Fruit fly (Drosophila melanogaster) whole organism, embryonic: ENCODE results near the gene CG13471.

Experiments used
- ATbp ChIP-seq: fragments of 200-800 bp; sonication (Bioruptor generic); optimal IDR thresholded peaks from 2 replicates; lab custom pipeline; 2017; ENCODE audit warnings: missing biosample characterization, mild to moderate bottlenecking, missing genetic modification characterization, missing genetic modification reagents
- Bdp1 ChIP-seq: fragments of 200-800 bp; sonication (Bioruptor generic); optimal IDR thresholded peaks from 3 replicates; lab custom pipeline; 2016; ENCODE audit warnings: missing biosample characterization, missing genetic modification characterization
- CG10267 ChIP-seq: fragments of 200-800 bp; sonication (Bioruptor generic); optimal IDR thresholded peaks from 2 replicates; lab custom pipeline; 2018; ENCODE audit warnings: missing biosample characterization, mild to moderate bottlenecking, missing genetic modification characterization, moderate library complexity
- CG11247 ChIP-seq: fragments of 200-800 bp; sonication (Bioruptor generic); IDR thresholded peaks from 2 replicates; pipeline ENCODE4 v1.3.6; 2022; ENCODE audit warnings: missing biosample characterization, missing genetic modification characterization
- CG11695 ChIP-seq: fragments of 200-800 bp; sonication (Bioruptor generic); IDR thresholded peaks from 3 replicates; pipeline ENCODE4 v1.3.6; 2022; ENCODE audit warnings: missing biosample characterization, missing genetic modification characterization
- CG11723 ChIP-seq: fragments of 200-800 bp; sonication (Bioruptor generic); optimal IDR thresholded peaks from 2 replicates; lab custom pipeline; 2017; ENCODE audit warnings: missing biosample characterization, mild to moderate bottlenecking, missing genetic modification characterization
- CG12659 ChIP-seq: fragments of 200-800 bp; sonication (Bioruptor generic); optimal IDR thresholded peaks from 3 replicates; lab custom pipeline; 2017; ENCODE audit warnings: mild to moderate bottlenecking, missing biosample characterization, missing genetic modification reagents, missing genetic modification characterization
- CG15514 ChIP-seq: fragments of 200-800 bp; sonication (Bioruptor generic); optimal IDR thresholded peaks from 3 replicates; lab custom pipeline; 2017; ENCODE audit warnings: missing biosample characterization, missing genetic modification characterization, mild to moderate bottlenecking, moderate library complexity, missing genetic modification reagents
- CG16779 ChIP-seq: fragments of 200-800 bp; sonication (Bioruptor generic); IDR thresholded peaks from 2 replicates; pipeline ENCODE4 v1.3.6; 2022; ENCODE audit warnings: missing biosample characterization, missing genetic modification characterization
- CG17361 ChIP-seq: fragments of 200-800 bp; sonication (Bioruptor generic); IDR thresholded peaks from 3 replicates; pipeline ENCODE4 v1.3.6; 2022; ENCODE audit warnings: missing biosample characterization, missing genetic modification characterization
- CG17829 ChIP-seq: fragments of 200-800 bp; optimal IDR thresholded peaks from 2 replicates; lab custom pipeline; 2019; ENCODE audit warnings: missing biosample characterization, mild to moderate bottlenecking, missing genetic modification characterization, moderate library complexity
- CG1792 ChIP-seq: fragments of 200-800 bp; sonication (Bioruptor generic); optimal IDR thresholded peaks from 2 replicates; lab custom pipeline; 2016; ENCODE audit warnings: missing biosample characterization, missing genetic modification characterization
- CG18262 ChIP-seq: fragments of 200-800 bp; optimal IDR thresholded peaks from 3 replicates; lab custom pipeline; 2019; ENCODE audit warnings: missing biosample characterization, mild to moderate bottlenecking, missing genetic modification characterization, moderate library complexity
- CG30020 ChIP-seq: fragments of 200-800 bp; optimal IDR thresholded peaks from 2 replicates; lab custom pipeline; 2019; ENCODE audit warnings: missing biosample characterization, mild to moderate bottlenecking, missing genetic modification characterization, moderate library complexity
- CG3995 ChIP-seq: fragments of 200-800 bp; sonication (Bioruptor generic); optimal IDR thresholded peaks from 3 replicates; lab custom pipeline; 2016; ENCODE audit warnings: missing biosample characterization, missing genetic modification characterization
- CG5180 ChIP-seq: fragments of 200-800 bp; sonication (Bioruptor generic); optimal IDR thresholded peaks from 3 replicates; lab custom pipeline; 2017; ENCODE audit warnings: missing biosample characterization, missing genetic modification characterization, mild to moderate bottlenecking, moderate library complexity, missing genetic modification reagents
- CG6175 ChIP-seq: fragments of 200-800 bp; sonication (Bioruptor generic); IDR thresholded peaks from 3 replicates; pipeline ENCODE4 v1.3.6; 2022; ENCODE audit warnings: missing biosample characterization, missing genetic modification characterization
- CG7372 ChIP-seq: fragments of 200-800 bp; sonication (Bioruptor generic); IDR thresholded peaks from 2 replicates; pipeline ENCODE4 v1.3.6; 2022; ENCODE audit warnings: missing biosample characterization, missing genetic modification characterization
- CG7839 ChIP-seq: fragments of 200-800 bp; sonication (Bioruptor generic); optimal IDR thresholded peaks from 3 replicates; lab custom pipeline; 2018; ENCODE audit warnings: missing biosample characterization, mild to moderate bottlenecking, missing genetic modification characterization, moderate library complexity
- CG9437 ChIP-seq: fragments of 200-800 bp; sonication (Bioruptor generic); optimal IDR thresholded peaks from 2 replicates; lab custom pipeline; 2018; ENCODE audit warnings: missing biosample characterization, mild to moderate bottlenecking, missing genetic modification characterization
- Dad ChIP-seq: fragments of 200-800 bp; sonication (Bioruptor generic); optimal IDR thresholded peaks from 3 replicates; lab custom pipeline; 2016; ENCODE audit warnings: missing biosample characterization, missing genetic modification characterization
- Dbx ChIP-seq: fragments of 200-800 bp; sonication (Bioruptor generic); IDR thresholded peaks from 3 replicates; pipeline ENCODE4 v1.3.6; 2022; ENCODE audit warnings: missing biosample characterization, missing genetic modification characterization
- Doc2 ChIP-seq: fragments of 200-800 bp; sonication (Bioruptor generic); IDR thresholded peaks from 2 replicates; pipeline ENCODE4 v1.3.6; 2022; ENCODE audit warnings: missing biosample characterization, missing genetic modification characterization
- Gsc ChIP-seq: fragments of 200-800 bp; sonication (Bioruptor generic); IDR thresholded peaks from 2 replicates; pipeline ENCODE4 v1.3.6; 2022; ENCODE audit warnings: missing biosample characterization, missing genetic modification characterization
- Hr78 ChIP-seq, 2 experiments: fragments of 200-800 bp in 1 of 2; fragments of >200 bp in 1 of 2; sonication (Bioruptor generic) in 1 of 2; optimal IDR thresholded peaks; 2 replicates each; lab custom pipeline; 2017 to 2019; ENCODE audit warnings: missing biosample characterization in 2 of 2, missing genetic modification characterization in 2 of 2, mild to moderate bottlenecking in 1 of 2, moderate library complexity in 1 of 2
- Meics ChIP-seq: fragments of 200-800 bp; sonication (Bioruptor generic); optimal IDR thresholded peaks from 2 replicates; lab custom pipeline; 2017; ENCODE audit warnings: missing biosample characterization, mild to moderate bottlenecking, missing genetic modification characterization
- NC2β ChIP-seq: fragments of 200-800 bp; sonication (Bioruptor generic); optimal IDR thresholded peaks from 2 replicates; lab custom pipeline; 2016; ENCODE audit warnings: missing biosample characterization, missing genetic modification characterization
- PHDP ChIP-seq: fragments of 200-800 bp; sonication (Bioruptor generic); optimal IDR thresholded peaks from 3 replicates; lab custom pipeline; 2018; ENCODE audit warnings: missing biosample characterization, mild to moderate bottlenecking, missing genetic modification characterization, moderate library complexity
- Rx ChIP-seq: fragments of 200-800 bp; sonication (Bioruptor generic); IDR thresholded peaks from 2 replicates; pipeline ENCODE4 v1.3.6; 2022; ENCODE audit warnings: missing biosample characterization, missing genetic modification characterization
- Taf1 ChIP-seq: fragments of 200-800 bp; sonication (Bioruptor generic); IDR thresholded peaks from 2 replicates; pipeline ENCODE4 v1.3.6; 2022; ENCODE audit warnings: missing biosample characterization, missing genetic modification characterization
- ato ChIP-seq: fragments of 200-800 bp; sonication (Bioruptor generic); IDR thresholded peaks from 2 replicates; pipeline ENCODE4 v1.3.6; 2022; ENCODE audit warnings: missing biosample characterization, missing genetic modification characterization; ENCODE audit not compliant: partially characterized antibody
- bbx ChIP-seq: fragments of 200-800 bp; sonication (Bioruptor generic); IDR thresholded peaks from 2 replicates; pipeline ENCODE4 v1.3.6; 2022; ENCODE audit warnings: missing biosample characterization, missing genetic modification characterization; ENCODE audit not compliant: partially characterized antibody
- dimm ChIP-seq: fragments of 200-800 bp; sonication (Bioruptor generic); IDR thresholded peaks from 2 replicates; pipeline ENCODE4 v1.3.6; 2022; ENCODE audit warnings: missing biosample characterization, missing genetic modification characterization
- dmrt99B ChIP-seq: fragments of 200-800 bp; sonication (Bioruptor generic); optimal IDR thresholded peaks from 2 replicates; lab custom pipeline; 2018; ENCODE audit warnings: missing biosample characterization, mild to moderate bottlenecking, missing genetic modification characterization, moderate library complexity
- emc ChIP-seq: fragments of 200-800 bp; sonication (Bioruptor generic); optimal IDR thresholded peaks from 2 replicates; lab custom pipeline; 2016; ENCODE audit warnings: missing biosample characterization, missing genetic modification characterization
- gsb ChIP-seq: fragments of 200-800 bp; sonication (Bioruptor generic); IDR thresholded peaks from 2 replicates; pipeline ENCODE4 v1.3.6; 2022; ENCODE audit warnings: missing biosample characterization, missing genetic modification characterization
- hkb ChIP-seq, 2 experiments: fragments of 200-800 bp in 1 of 2; fragments of >200 bp in 1 of 2; sonication (Bioruptor generic) in 1 of 2; IDR thresholded peaks in 1 of 2; optimal IDR thresholded peaks in 1 of 2; 2 replicates each; pipeline versions ENCODE4 v1.3.6 to Lab custom; 2017 to 2022; ENCODE audit warnings: missing biosample characterization in 1 of 2, missing genetic modification characterization in 1 of 2
- hth ChIP-seq: fragments of >200 bp; optimal IDR thresholded peaks from 2 replicates; lab custom pipeline; 2017; ENCODE audit warnings: inconsistent platforms
- insv ChIP-seq, 2 experiments: fragments of 200-800 bp; sonication (Bioruptor generic); optimal IDR thresholded peaks; 3 replicates each; lab custom pipeline; 2016 to 2018; ENCODE audit warnings: missing biosample characterization in 2 of 2, missing genetic modification characterization in 2 of 2
- lmd ChIP-seq: fragments of 200-800 bp; sonication (Bioruptor generic); IDR thresholded peaks from 2 replicates; pipeline ENCODE4 v1.3.6; 2022; ENCODE audit warnings: missing biosample characterization, missing genetic modification characterization
- mirr ChIP-seq: fragments of 200-800 bp; sonication (Bioruptor generic); optimal IDR thresholded peaks from 3 replicates; lab custom pipeline; 2018; ENCODE audit warnings: missing biosample characterization, mild to moderate bottlenecking, missing genetic modification characterization
- row ChIP-seq: fragments of 200-800 bp; sonication (Bioruptor generic); IDR thresholded peaks from 3 replicates; pipeline ENCODE4 v1.3.6; 2022; ENCODE audit warnings: missing biosample characterization, missing genetic modification characterization
- sim ChIP-seq: fragments of 200-800 bp; sonication (Bioruptor generic); IDR thresholded peaks from 2 replicates; pipeline ENCODE4 v1.3.6; 2022; ENCODE audit warnings: missing biosample characterization, missing genetic modification characterization
- sisA ChIP-seq: fragments of 200-800 bp; sonication (Bioruptor generic); IDR thresholded peaks from 2 replicates; pipeline ENCODE4 v1.3.6; 2022; ENCODE audit warnings: missing biosample characterization, missing genetic modification characterization
- slp2 ChIP-seq: fragments of 200-800 bp; sonication (Bioruptor generic); optimal IDR thresholded peaks from 2 replicates; lab custom pipeline; 2016; ENCODE audit warnings: missing biosample characterization, missing genetic modification characterization
- ttk ChIP-seq: fragments of 200-800 bp; sonication (Bioruptor generic); IDR thresholded peaks from 2 replicates; pipeline ENCODE4 v2.1.2; 2022; ENCODE audit warnings: missing biosample characterization, missing genetic modification characterization
- usp ChIP-seq: fragments of >200 bp; optimal IDR thresholded peaks from 2 replicates; lab custom pipeline; 2017; ENCODE audit warnings: missing biosample characterization, missing genetic modification characterization
- vvl ChIP-seq: fragments of 200-800 bp; sonication (Bioruptor generic); IDR thresholded peaks from 2 replicates; pipeline ENCODE4 v1.3.6; 2022; ENCODE audit warnings: missing biosample characterization, missing genetic modification characterization
- zen2 ChIP-seq: fragments of 200-800 bp; sonication (Bioruptor generic); IDR thresholded peaks from 3 replicates; pipeline ENCODE4 v1.3.6; 2022; ENCODE audit warnings: missing biosample characterization, missing genetic modification characterization; ENCODE audit not compliant: partially characterized antibody

CG13471 gene

dm6 chr3L:14781082-14781862 is 48.0 kb upstream of the CG13471 start (continued):
- TF ChIP-seq CG15514 (GFP tag; lab: Kevin White, UChicago) (peak; percentile 18), mirr (GFP tag; lab: Kevin White, UChicago) (peak; percentile 97), Hr78 (GFP tag; optimal IDR thresholded peaks at IDR 0.05; lab: Kevin White, UChicago) (peak in 1 of 2 experiments; percentile 97), CG12659 (GFP tag; lab: Kevin White, UChicago) (peak; percentile 76), sisA (GFP tag; lab: Robert Waterston, UW) (peak; percentile 56), vvl (peak; percentile 54), ttk (GFP tag; lab: Robert Waterston, UW) (peak; percentile 40), CG3995 (no peak), CG16779 (GFP tag; lab: Robert Waterston, UW) (no peak), insv (GFP tag; optimal IDR thresholded peaks at IDR 0.05; lab: Kevin White, UChicago) (peak in 1 of 2 experiments; percentile 54), ATbp (GFP tag; lab: Kevin White, UChicago) (peak; percentile 47), usp (GFP tag; lab: Kevin White, UChicago) (no peak), Doc2 (GFP tag; lab: Robert Waterston, UW) (no peak), CG10267 (tag; lab: Kevin White, UChicago) (peak; percentile 54), row (GFP tag; lab: Robert Waterston, UW) (peak; percentile 84), CG6175 (GFP tag; lab: Robert Waterston, UW) (no peak), dimm (no peak), NC2β (GFP tag; lab: Kevin White, UChicago) (peak; percentile 9), CG1792 (no peak), zen2 (no peak; the same call in 2 of the 3 replicates), Dad (GFP tag; lab: Kevin White, UChicago) (no peak), gsb (GFP tag; lab: Robert Waterston, UW) (no peak), bbx (GFP tag; lab: Robert Waterston, UW) (no peak), Bdp1 (GFP tag; lab: Kevin White, UChicago) (no peak), lmd (peak; percentile 46; the same call in 1 of the 2 replicates), Meics (peak; percentile 74), emc (GFP tag; lab: Kevin White, UChicago) (no peak), Dbx (peak; percentile 37; the same call in 1 of the 3 replicates), Taf1 (GFP tag; lab: Robert Waterston, UW) (no peak), slp2 (no peak), hth (lab: Kevin White, UChicago) (no peak), CG11247 (GFP tag; lab: Robert Waterston, UW) (peak; percentile 32), CG18262 (tag; lab: Kevin White, UChicago) (peak; percentile 93), CG11723 (GFP tag; lab: Kevin White, UChicago) (peak; percentile 21), dmrt99B (tag; lab: Kevin White, UChicago) (peak; percentile 79), CG17361 (GFP tag; lab: Robert Waterston, UW) (peak; percentile 97), CG11695 (GFP tag; lab: Robert Waterston, UW) (0 out of 3 replicates have a peak, but pooled peaks have one; percentile 39), CG9437 (GFP tag; lab: Kevin White, UChicago) (peak; percentile 84), CG17829 (tag; lab: Kevin White, UChicago) (peak; percentile 92), hkb (optimal IDR thresholded peaks at IDR 0.05; lab: Kevin White, UChicago) (no peak), hkb (GFP tag; IDR thresholded peaks at IDR 0.05; lab: Robert Waterston, UW) (peak; percentile 51; the same call in 1 of the 2 replicates), CG30020 (tag; lab: Kevin White, UChicago) (peak; percentile 35), PHDP (tag; lab: Kevin White, UChicago) (peak; percentile 63), CG7372 (GFP tag; lab: Robert Waterston, UW) (0 out of 2 replicates have a peak, but pooled peaks have one; percentile 23), ato (GFP tag; lab: Robert Waterston, UW) (no peak), Rx (no peak), sim (GFP tag; lab: Robert Waterston, UW) (no peak), CG7839 (tag; lab: Kevin White, UChicago) (peak; percentile 79), Gsc (no peak), CG5180 (GFP tag; lab: Kevin White, UChicago) (peak; percentile 56)
